Fruit fly (Drosophila melanogaster): Measurements from ENCODE around the gene CG3224.

- no peak for TF ChIP-seq Sin3A (optimal IDR thresholded peaks at IDR 0.05)
- no peak for TF ChIP-seq h (optimal IDR thresholded peaks at IDR 0.05)
Measured at dm6 chrX:6642593-6643257, 18.5 kb downstream of the CG3224 start.
